Fruit fly (Drosophila melanogaster): ENCODE data around the gene Nt5a.

DNA sequence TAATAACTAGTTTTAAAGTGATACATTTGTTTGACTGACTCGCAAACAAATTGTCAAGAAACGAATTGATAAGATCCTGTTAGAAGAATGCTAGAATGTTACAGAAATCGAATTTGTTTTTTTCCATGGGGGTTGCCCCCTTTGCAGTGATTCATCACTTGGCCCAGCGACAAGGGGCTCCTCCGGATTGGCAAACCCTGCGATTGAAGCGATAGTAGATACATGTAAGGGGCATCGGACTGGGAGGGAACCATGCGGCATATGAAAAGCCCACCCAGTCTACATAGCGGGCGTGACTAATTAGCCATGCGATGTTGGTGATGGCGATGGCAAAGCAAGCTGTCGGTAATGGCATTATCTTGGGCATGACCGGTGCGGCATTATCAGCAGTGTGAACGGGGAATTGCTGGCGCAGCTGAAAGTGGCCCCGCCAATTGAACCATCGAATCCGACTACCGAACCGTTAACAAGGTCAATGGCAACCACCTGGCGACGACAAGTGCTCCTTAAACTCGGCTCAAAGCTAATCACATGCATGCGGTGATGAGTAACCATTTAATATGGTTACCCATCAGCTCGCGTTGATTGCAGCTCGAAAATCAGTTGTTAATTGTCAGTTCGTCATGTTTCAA, 39.9 kb upstream of the Nt5a start:
- TF ChIP-seq psq (optimal IDR thresholded peaks at IDR 0.05) (no peak), Myc (optimal IDR thresholded peaks at IDR 0.05) (no peak), ttk (optimal IDR thresholded peaks at IDR 0.05) (no peak)
